Fruit fly (Drosophila melanogaster) Kc167 (cell line): Measurements from ENCODE around the gene beta-PheRS.

Experiments used
- Myc ChIP-seq: fragments of >200 bp; optimal IDR thresholded peaks from 2 replicates; lab custom pipeline; 2017; ENCODE audit warnings: missing external identifiers
- h ChIP-seq: fragments of >200 bp; optimal IDR thresholded peaks from 3 replicates; lab custom pipeline; 2018; ENCODE audit warnings: missing external identifiers
- insv ChIP-seq: fragments of >200 bp; optimal IDR thresholded peaks from 3 replicates; lab custom pipeline; 2018; ENCODE audit warnings: missing external identifiers
- psq ChIP-seq: fragments of >200 bp; optimal IDR thresholded peaks from 2 replicates; lab custom pipeline; 2017; ENCODE audit warnings: missing external identifiers

dm6 chr3R:24279291-24279690 is 26.8 kb upstream of the beta-PheRS start, which contains the start of gene shps:
- TF ChIP-seq psq (lab: Kevin White, UChicago) (no peak), h (lab: Kevin White, UChicago) (no peak), Myc (no peak), insv (lab: Kevin White, UChicago) (no peak)
